Worm (Caenorhabditis elegans) whole organism, L4/young adult: ENCODE data around the gene F42A6.6.

ENCODE experiments used
- W03F9.2 ChIP-seq: fragments of 150-350 bp; optimal IDR thresholded peaks from 2 replicates; lab custom pipeline; 2014; ENCODE audit warnings: missing biosample characterization, missing genetic modification characterization
- dao-5 ChIP-seq: sonication (generic microtip); optimal IDR thresholded peaks from 2 replicates; lab custom pipeline; 2016; ENCODE audit warnings: missing genotype, missing genetic modification characterization, moderate library complexity, missing compliant biosample characterization
- him-1 ChIP-seq: sonication (generic microtip); optimal IDR thresholded peaks from 2 replicates; lab custom pipeline; 2016; ENCODE audit warnings: missing genotype, missing genetic modification reagents, missing genetic modification characterization, missing compliant biosample characterization

The F42A6.6 gene

ce11 chrIV:3336585-3336984 lies at the start of gene F42A6.6:
TSS of gene F42A6.6 (minus strand) at chrIV:3336873.
- peak; percentile 20 for TF ChIP-seq W03F9.2
- TF ChIP-seq dao-5 (tag; lab: Kevin White, UChicago), result no peak
- no peak for TF ChIP-seq him-1 (tag; lab: Kevin White, UChicago)

DNA sequence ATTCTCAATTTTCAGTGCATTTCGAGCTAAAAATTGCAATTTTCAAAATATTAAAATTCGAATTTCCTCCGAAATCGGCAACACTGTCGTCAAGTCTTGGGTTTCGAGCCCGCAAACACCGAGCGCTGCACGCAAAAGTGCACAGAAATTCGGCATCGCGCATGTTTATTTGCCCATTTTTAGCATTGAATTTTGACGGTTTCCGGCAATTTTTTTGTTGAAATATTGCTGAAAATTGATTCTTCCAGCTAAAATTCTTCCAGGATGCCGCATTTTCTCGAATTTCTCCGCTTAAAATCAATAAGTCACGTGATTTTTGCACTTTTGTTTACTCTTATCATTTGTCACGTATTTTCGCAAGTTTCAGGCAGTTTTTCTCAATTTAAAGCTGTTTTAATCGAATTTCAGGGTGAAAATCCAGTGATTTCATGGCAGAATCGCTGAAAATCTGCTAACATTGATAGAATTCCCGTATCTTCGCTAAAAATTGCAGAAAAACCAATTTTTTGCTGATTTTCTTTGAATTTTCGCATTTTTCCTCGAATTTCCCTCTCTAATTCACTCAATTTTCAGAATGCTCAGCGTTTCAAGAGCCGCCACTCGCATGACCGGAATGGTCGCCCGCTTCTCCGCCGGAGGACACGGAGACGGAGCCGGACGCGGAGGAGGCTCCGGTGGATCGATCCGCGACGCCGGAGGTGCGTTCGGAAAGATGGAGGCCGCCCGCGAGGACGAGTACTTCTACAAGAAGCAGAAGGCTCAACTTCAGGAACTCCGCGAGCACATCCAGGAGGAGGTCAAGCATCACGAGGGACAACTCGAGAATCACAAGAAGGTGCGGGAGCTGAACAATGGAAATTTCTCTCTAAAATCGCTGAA lies 48.9 kb upstream of the F42A6.6 start, which contains the start of gene mai-2:
mai-2 (plus strand) TSS at position 574 of the 879 bp plus-strand sequence.
- TF ChIP-seq W03F9.2, result no peak

ce11 chrIV:3384593-3384992 lies 47.9 kb upstream of the F42A6.6 start:
- TF ChIP-seq dao-5 (tag; lab: Kevin White, UChicago) (no peak), him-1 (tag; lab: Kevin White, UChicago) (peak; percentile 28), W03F9.2 (peak; percentile 34)

ce11 chrIV:3384047-3384446 lies 47.4 kb upstream of the F42A6.6 start, which contains the start of gene B0546.4:
TSS of gene B0546.4 (minus strand) at chrIV:3384147.
- no peak for TF ChIP-seq dao-5 (tag; lab: Kevin White, UChicago)
- TF ChIP-seq him-1 (tag; lab: Kevin White, UChicago), result no peak

DNA sequence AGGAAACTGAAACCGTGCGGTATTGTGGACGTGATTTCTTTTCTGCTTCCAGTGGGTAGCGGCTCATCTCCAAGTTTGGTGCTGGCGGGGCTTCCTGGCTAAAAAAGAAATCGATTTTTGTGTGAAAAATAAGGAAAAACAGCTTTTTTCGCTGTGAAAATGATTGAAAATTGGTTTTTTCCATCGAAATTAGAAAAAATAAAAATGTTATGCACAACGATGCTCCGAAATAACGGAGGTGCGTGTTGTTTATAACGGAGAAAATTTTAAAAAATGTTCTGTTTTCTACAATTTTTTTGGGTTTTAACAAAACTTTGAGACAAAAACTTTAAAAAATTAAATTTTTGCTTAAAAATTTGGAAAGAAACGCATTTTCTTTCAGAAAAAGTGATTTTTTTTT lies 46.5 kb upstream of the F42A6.6 start:
- TF ChIP-seq him-1 (tag; lab: Kevin White, UChicago) (no peak), W03F9.2 (no peak), dao-5 (tag; lab: Kevin White, UChicago) (no peak)

DNA sequence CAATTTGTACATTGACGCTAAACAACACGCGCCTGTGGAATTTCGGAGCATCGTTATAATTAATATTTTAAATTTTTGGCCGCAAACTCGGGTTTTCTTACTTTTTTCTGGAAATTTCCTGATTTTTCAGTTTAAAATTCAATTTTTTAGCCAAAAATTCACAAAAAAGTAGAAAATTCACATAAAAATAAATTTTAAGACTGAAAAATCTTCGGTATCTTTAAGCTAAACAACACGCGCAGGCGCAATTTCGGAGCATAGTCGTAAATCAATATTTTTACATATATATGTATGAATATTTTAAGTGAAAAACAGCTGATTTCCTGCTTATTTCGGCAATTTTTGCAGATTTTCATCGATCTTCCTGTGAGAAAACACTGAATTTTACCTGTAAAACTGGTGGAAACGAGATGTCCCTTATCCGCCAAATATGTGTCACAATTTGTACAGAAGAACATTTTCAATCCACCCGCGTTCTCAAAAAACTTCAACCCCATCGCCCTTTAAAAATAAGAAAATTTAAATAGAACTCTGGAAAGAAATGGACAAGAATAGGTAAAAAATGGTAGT lies 45.8 kb upstream of the F42A6.6 start, which contains the start of gene B0546.3:
B0546.3 (minus strand) TSS at position 504 of the 570 bp plus-strand sequence.
- TF ChIP-seq him-1 (tag; lab: Kevin White, UChicago), result no peak
- TF ChIP-seq dao-5 (tag; lab: Kevin White, UChicago), result no peak
- no peak for TF ChIP-seq W03F9.2

ce11 chrIV:3378080-3378804 lies 41.6 kb upstream of the F42A6.6 start, which contains the start of gene otub-4:
TSS of gene otub-4 (minus strand) at chrIV:3378130.
- TF ChIP-seq dao-5 (tag; lab: Kevin White, UChicago) (no peak), him-1 (tag; lab: Kevin White, UChicago) (no peak), W03F9.2 (no peak)

- TF ChIP-seq W03F9.2 (no peak), him-1 (tag; lab: Kevin White, UChicago) (no peak), dao-5 (tag; lab: Kevin White, UChicago) (no peak)
These were observed 36.7 kb upstream of the F42A6.6 start for ce11 chrIV:3373370-3373769.

DNA sequence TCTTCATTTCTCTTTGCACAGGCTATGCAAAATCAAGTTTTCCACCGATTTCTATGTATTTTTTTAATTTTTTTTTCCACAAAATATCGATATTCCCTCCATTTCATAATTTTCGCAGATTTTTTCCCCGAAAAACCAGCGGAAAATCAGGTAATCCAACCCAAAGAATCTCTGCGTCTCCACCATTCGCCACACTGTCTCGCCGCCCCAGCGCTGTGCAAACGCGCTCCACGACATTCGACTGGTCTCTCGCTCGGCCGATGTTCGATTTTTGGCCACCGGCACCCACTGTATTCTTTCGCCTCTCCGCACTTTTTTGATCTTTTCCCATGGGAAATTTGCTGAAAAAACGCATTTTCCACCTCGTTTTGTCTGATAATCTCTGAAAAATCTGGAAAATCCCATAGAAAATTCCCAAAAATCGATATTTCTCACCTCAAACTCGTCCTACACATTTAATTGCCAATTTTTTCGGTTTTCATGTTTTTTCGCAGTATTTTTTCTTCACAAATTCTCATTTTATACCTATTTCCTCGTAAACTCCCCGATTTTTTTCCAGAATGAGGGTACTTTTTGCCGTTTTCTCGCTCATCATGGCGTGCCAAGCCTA lies 32.1 kb upstream of the F42A6.6 start, which contains the start of gene vha-19:
vha-19 (plus strand) TSS at position 560 of the 610 bp plus-strand sequence.
- TF ChIP-seq him-1 (tag; lab: Kevin White, UChicago) (no peak), W03F9.2 (no peak), dao-5 (tag; lab: Kevin White, UChicago) (no peak)

- no peak for TF ChIP-seq him-1 (tag; lab: Kevin White, UChicago)
- TF ChIP-seq dao-5 (tag; lab: Kevin White, UChicago), result no peak
- TF ChIP-seq W03F9.2, result no peak
These were observed 27.1 kb upstream of the F42A6.6 start for ce11 chrIV:3363784-3364183.

DNA sequence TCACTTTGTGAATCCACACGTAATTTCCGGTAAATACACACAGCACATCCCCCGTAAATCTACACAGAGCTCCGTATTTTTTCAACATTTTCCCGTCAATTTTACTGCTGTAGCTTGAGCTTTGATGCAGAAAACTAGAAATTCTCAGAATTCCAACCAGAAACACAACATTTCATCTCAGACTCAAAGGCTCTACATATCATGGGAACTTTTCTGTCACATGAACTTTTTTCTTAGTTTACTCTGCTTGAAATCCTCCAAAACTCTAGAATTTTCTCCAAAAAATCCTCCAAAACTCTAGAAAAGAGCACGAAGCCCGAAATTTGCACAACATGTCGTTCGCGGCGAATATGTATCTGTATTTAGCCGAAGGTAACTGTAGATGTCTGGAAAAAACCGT lies 26.5 kb upstream of the F42A6.6 start, which contains the start of gene Y55H10A.2:
Y55H10A.2 (plus strand) TSS at position 301 of the 400 bp plus-strand sequence.
- TF ChIP-seq W03F9.2, result no peak
- TF ChIP-seq dao-5 (tag; lab: Kevin White, UChicago), result no peak
- no peak for TF ChIP-seq him-1 (tag; lab: Kevin White, UChicago)

DNA sequence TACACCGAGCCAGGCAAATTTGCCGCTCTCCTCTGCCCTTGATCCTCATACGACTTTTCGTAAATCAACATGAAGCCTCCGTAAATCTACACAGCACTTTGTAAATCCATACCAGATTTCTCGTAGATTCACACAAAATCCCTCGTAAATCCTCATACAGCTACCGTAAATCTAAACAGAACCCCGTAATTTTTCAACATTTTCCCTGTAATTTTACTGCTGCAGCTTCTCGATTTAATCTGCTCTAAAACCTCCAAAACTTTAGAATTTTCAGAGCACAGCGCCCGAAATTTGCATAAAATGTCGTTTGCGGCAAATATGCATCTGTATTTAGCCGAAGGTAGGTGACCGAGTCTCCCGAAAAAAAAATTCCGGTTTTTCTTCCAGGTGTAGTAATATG lies 18.1 kb upstream of the F42A6.6 start, which contains the start of gene F42A6.1:
F42A6.1 (plus strand) TSS at position 301 of the 400 bp plus-strand sequence.
- TF ChIP-seq W03F9.2 (no peak), dao-5 (tag; lab: Kevin White, UChicago) (no peak), him-1 (tag; lab: Kevin White, UChicago) (no peak)

ce11 chrIV:3352019-3352418 lies 15.3 kb upstream of the F42A6.6 start:
- TF ChIP-seq W03F9.2, result no peak
- TF ChIP-seq dao-5 (tag; lab: Kevin White, UChicago), result no peak
- TF ChIP-seq him-1 (tag; lab: Kevin White, UChicago), result no peak
